Fruit fly (Drosophila melanogaster) whole organism, embryonic: ENCODE results near the gene CG13407.

Experiments
- Aef1 ChIP-seq: fragments of 200-800 bp; sonication (Bioruptor generic); IDR thresholded peaks from 3 replicates; pipeline ENCODE4 v1.3.6; 2022; ENCODE audit warnings: missing biosample characterization, missing genetic modification characterization
- CG10267 ChIP-seq: fragments of 200-800 bp; sonication (Bioruptor generic); optimal IDR thresholded peaks from 2 replicates; lab custom pipeline; 2018; ENCODE audit warnings: missing biosample characterization, mild to moderate bottlenecking, missing genetic modification characterization, moderate library complexity
- CG11560 ChIP-seq: fragments of 200-800 bp; sonication (Bioruptor generic); IDR thresholded peaks from 3 replicates; pipeline ENCODE4 v1.3.6; 2022; ENCODE audit warnings: missing biosample characterization, missing genetic modification characterization
- CG12071 ChIP-seq: fragments of 200-800 bp; sonication (Bioruptor generic); optimal IDR thresholded peaks from 3 replicates; lab custom pipeline; 2018; ENCODE audit warnings: missing biosample characterization, mild to moderate bottlenecking, missing genetic modification characterization
- CG13424 ChIP-seq: fragments of 200-800 bp; sonication (Bioruptor generic); optimal IDR thresholded peaks from 2 replicates; lab custom pipeline; 2019; ENCODE audit warnings: missing biosample characterization, mild to moderate bottlenecking, missing genetic modification characterization, moderate library complexity
- CG15073 ChIP-seq: fragments of 200-800 bp; sonication (Bioruptor generic); optimal IDR thresholded peaks from 2 replicates; lab custom pipeline; 2016; ENCODE audit warnings: missing biosample characterization, missing genetic modification characterization
- CG15601 ChIP-seq: fragments of 200-800 bp; sonication (Bioruptor generic); optimal IDR thresholded peaks from 3 replicates; lab custom pipeline; 2019; ENCODE audit warnings: missing biosample characterization, mild to moderate bottlenecking, missing genetic modification characterization, moderate library complexity
- CG1603 ChIP-seq: fragments of 200-800 bp; sonication (Bioruptor generic); optimal IDR thresholded peaks from 2 replicates; lab custom pipeline; 2019; ENCODE audit warnings: missing biosample characterization, mild to moderate bottlenecking, missing genetic modification characterization, moderate library complexity
- CG16815 ChIP-seq: fragments of 200-800 bp; sonication (Bioruptor generic); optimal IDR thresholded peaks from 3 replicates; lab custom pipeline; 2017; ENCODE audit warnings: missing biosample characterization, mild to moderate bottlenecking, missing genetic modification characterization
- CG16863 ChIP-seq: fragments of 200-800 bp; sonication (Bioruptor generic); optimal IDR thresholded peaks from 3 replicates; lab custom pipeline; 2016; ENCODE audit warnings: missing biosample characterization, missing genetic modification characterization
- CG2120 ChIP-seq: fragments of 200-800 bp; sonication (Bioruptor generic); optimal IDR thresholded peaks from 3 replicates; lab custom pipeline; 2016; ENCODE audit warnings: missing biosample characterization, missing genetic modification characterization
- CG3407 ChIP-seq: fragments of 200-800 bp; sonication (Bioruptor generic); optimal IDR thresholded peaks from 2 replicates; lab custom pipeline; 2018; ENCODE audit warnings: missing biosample characterization, mild to moderate bottlenecking, missing genetic modification characterization
- CG4328 ChIP-seq: fragments of 200-800 bp; sonication (Bioruptor generic); optimal IDR thresholded peaks from 3 replicates; lab custom pipeline; 2017; ENCODE audit warnings: missing biosample characterization, missing genetic modification reagents, missing genetic modification characterization
- CG43689 ChIP-seq: fragments of 200-800 bp; sonication (Bioruptor generic); IDR thresholded peaks from 2 replicates; pipeline ENCODE4 v1.3.6; 2022; ENCODE audit warnings: missing biosample characterization, missing genetic modification characterization
- CG6175 ChIP-seq: fragments of 200-800 bp; sonication (Bioruptor generic); IDR thresholded peaks from 3 replicates; pipeline ENCODE4 v1.3.6; 2022; ENCODE audit warnings: missing biosample characterization, missing genetic modification characterization
- CG6254 ChIP-seq: fragments of 200-800 bp; sonication (Bioruptor generic); optimal IDR thresholded peaks from 3 replicates; lab custom pipeline; 2017; ENCODE audit warnings: mild to moderate bottlenecking, missing biosample characterization, missing genetic modification reagents, missing genetic modification characterization
- CG6654 ChIP-seq: fragments of 200-800 bp; sonication (Bioruptor generic); optimal IDR thresholded peaks from 2 replicates; lab custom pipeline; 2017; ENCODE audit warnings: missing biosample characterization, mild to moderate bottlenecking, missing genetic modification characterization
- CG6683 ChIP-seq: fragments of 200-800 bp; sonication (Bioruptor generic); optimal IDR thresholded peaks from 2 replicates; lab custom pipeline; 2017; ENCODE audit warnings: missing biosample characterization, mild to moderate bottlenecking, missing genetic modification characterization, missing genetic modification reagents
- CG6765 ChIP-seq: fragments of 200-800 bp; sonication (Bioruptor generic); optimal IDR thresholded peaks from 3 replicates; lab custom pipeline; 2017; ENCODE audit warnings: missing biosample characterization, mild to moderate bottlenecking, missing genetic modification characterization
- CG7839 ChIP-seq: fragments of 200-800 bp; sonication (Bioruptor generic); optimal IDR thresholded peaks from 3 replicates; lab custom pipeline; 2018; ENCODE audit warnings: missing biosample characterization, mild to moderate bottlenecking, missing genetic modification characterization, moderate library complexity
- CG7928 ChIP-seq: fragments of 200-800 bp; sonication (Bioruptor generic); optimal IDR thresholded peaks from 2 replicates; lab custom pipeline; 2017; ENCODE audit warnings: missing biosample characterization, mild to moderate bottlenecking, missing genetic modification characterization
- CG9437 ChIP-seq: fragments of 200-800 bp; sonication (Bioruptor generic); optimal IDR thresholded peaks from 2 replicates; lab custom pipeline; 2018; ENCODE audit warnings: missing biosample characterization, mild to moderate bottlenecking, missing genetic modification characterization
- CG9727 ChIP-seq: fragments of 200-800 bp; sonication (Bioruptor generic); optimal IDR thresholded peaks from 3 replicates; lab custom pipeline; 2017; ENCODE audit warnings: missing biosample characterization, mild to moderate bottlenecking, missing genetic modification characterization
- CG9817 ChIP-seq: fragments of 200-800 bp; sonication (Bioruptor generic); optimal IDR thresholded peaks from 2 replicates; lab custom pipeline; 2018; ENCODE audit warnings: missing biosample characterization, mild to moderate bottlenecking, missing genetic modification characterization, moderate library complexity
- Chrac-16 ChIP-seq: fragments of 200-800 bp; sonication (Bioruptor generic); optimal IDR thresholded peaks from 3 replicates; lab custom pipeline; 2016; ENCODE audit warnings: missing biosample characterization, missing genetic modification characterization
- Dad ChIP-seq: fragments of 200-800 bp; sonication (Bioruptor generic); optimal IDR thresholded peaks from 3 replicates; lab custom pipeline; 2016; ENCODE audit warnings: missing biosample characterization, missing genetic modification characterization
- Dfd ChIP-seq, 2 experiments: fragments of >200 bp; optimal IDR thresholded peaks; 2 replicates each; lab custom pipeline; 2017; ENCODE audit warnings: missing biosample characterization in 2 of 2, missing genetic modification characterization in 2 of 2
- Eip74EF ChIP-seq, 2 experiments: fragments of 200-800 bp in 1 of 2; fragments of >200 bp in 1 of 2; sonication (Bioruptor generic) in 1 of 2; optimal IDR thresholded peaks; 2 replicates each; lab custom pipeline; 2017 to 2019; ENCODE audit warnings: missing biosample characterization in 2 of 2, missing genetic modification characterization in 2 of 2, mild to moderate bottlenecking in 1 of 2, moderate library complexity in 1 of 2
- Fer2 ChIP-seq: fragments of 200-800 bp; sonication (Bioruptor generic); optimal IDR thresholded peaks from 2 replicates; lab custom pipeline; 2018; ENCODE audit warnings: missing biosample characterization, mild to moderate bottlenecking, missing genetic modification characterization, moderate library complexity
- HLH54F ChIP-seq: fragments of 200-800 bp; sonication (Bioruptor generic); optimal IDR thresholded peaks from 3 replicates; lab custom pipeline; 2016; ENCODE audit warnings: missing biosample characterization, missing genetic modification characterization
- Hand ChIP-seq: fragments of 200-800 bp; sonication (Bioruptor generic); optimal IDR thresholded peaks from 2 replicates; lab custom pipeline; 2017; ENCODE audit warnings: mild to moderate bottlenecking, missing biosample characterization, missing genetic modification reagents, missing genetic modification characterization
- NfI ChIP-seq: fragments of 200-800 bp; sonication (Bioruptor generic); optimal IDR thresholded peaks from 3 replicates; lab custom pipeline; 2018; ENCODE audit warnings: missing biosample characterization, mild to moderate bottlenecking, missing genetic modification characterization, moderate library complexity
- Opbp ChIP-seq: fragments of 200-800 bp; sonication (Bioruptor generic); IDR thresholded peaks from 3 replicates; pipeline ENCODE4 v1.3.6; 2022; ENCODE audit warnings: missing biosample characterization, missing genetic modification characterization; ENCODE audit not compliant: partially characterized antibody
- Ptx1 ChIP-seq: fragments of 200-800 bp; sonication (Bioruptor generic); IDR thresholded peaks from 2 replicates; pipeline ENCODE4 v1.3.6; 2022; ENCODE audit warnings: missing biosample characterization, missing genetic modification characterization
- Ravus ChIP-seq: fragments of 200-800 bp; sonication (Bioruptor generic); IDR thresholded peaks from 2 replicates; pipeline ENCODE4 v1.3.6; 2022; ENCODE audit warnings: missing biosample characterization, missing genetic modification characterization
- Side ChIP-seq: fragments of 200-800 bp; sonication (Bioruptor generic); optimal IDR thresholded peaks from 2 replicates; lab custom pipeline; 2016; ENCODE audit warnings: missing biosample characterization, missing genetic modification characterization
- amos ChIP-seq: fragments of 200-800 bp; sonication (Bioruptor generic); IDR thresholded peaks from 2 replicates; pipeline ENCODE4 v1.3.6; 2022; ENCODE audit warnings: missing biosample characterization, missing genetic modification characterization; ENCODE audit not compliant: partially characterized antibody
- aop ChIP-seq: fragments of 200-800 bp; sonication (Bioruptor generic); IDR thresholded peaks from 2 replicates; pipeline ENCODE4 v1.3.6; 2022; ENCODE audit warnings: missing biosample characterization, missing genetic modification characterization
- bcd ChIP-seq: fragments of 200-800 bp; sonication (Bioruptor generic); optimal IDR thresholded peaks from 2 replicates; lab custom pipeline; 2017; ENCODE audit warnings: missing biosample characterization, mild to moderate bottlenecking, missing genetic modification characterization
- cad ChIP-seq: fragments of >200 bp; optimal IDR thresholded peaks from 2 replicates; lab custom pipeline; 2017; ENCODE audit warnings: missing biosample characterization, missing genetic modification characterization
- chm ChIP-seq: fragments of 200-800 bp; sonication (Bioruptor generic); IDR thresholded peaks from 2 replicates; pipeline ENCODE4 v1.3.6; 2022; ENCODE audit warnings: missing biosample characterization, missing genetic modification characterization
- crc ChIP-seq: fragments of 200-800 bp; sonication (Bioruptor generic); optimal IDR thresholded peaks from 2 replicates; lab custom pipeline; 2016; ENCODE audit warnings: missing biosample characterization, missing genetic modification characterization
- grau ChIP-seq: fragments of 200-800 bp; optimal IDR thresholded peaks from 3 replicates; lab custom pipeline; 2019; ENCODE audit warnings: missing biosample characterization, mild to moderate bottlenecking, missing genetic modification characterization, moderate library complexity
- grn ChIP-seq: fragments of 200-800 bp; sonication (Bioruptor generic); optimal IDR thresholded peaks from 3 replicates; lab custom pipeline; 2017; ENCODE audit warnings: missing biosample characterization, missing genetic modification characterization
- gro ChIP-seq: fragments of 200-800 bp; sonication (Bioruptor generic); optimal IDR thresholded peaks from 2 replicates; lab custom pipeline; 2016; ENCODE audit warnings: missing biosample characterization, missing genetic modification characterization
- gsb ChIP-seq: fragments of 200-800 bp; sonication (Bioruptor generic); IDR thresholded peaks from 2 replicates; pipeline ENCODE4 v1.3.6; 2022; ENCODE audit warnings: missing biosample characterization, missing genetic modification characterization
- jing ChIP-seq: fragments of 200-800 bp; sonication (Bioruptor generic); optimal IDR thresholded peaks from 2 replicates; lab custom pipeline; 2018; ENCODE audit warnings: missing biosample characterization, mild to moderate bottlenecking, missing genetic modification characterization
- pnt ChIP-seq: fragments of 200-800 bp; sonication (Bioruptor generic); optimal IDR thresholded peaks from 3 replicates; lab custom pipeline; 2016; ENCODE audit warnings: missing biosample characterization, missing genetic modification characterization
- ranshi ChIP-seq: fragments of 200-800 bp; sonication (Bioruptor generic); IDR thresholded peaks from 2 replicates; pipeline ENCODE4 v1.3.6; 2022; ENCODE audit warnings: missing biosample characterization, missing genetic modification characterization
- stc ChIP-seq: fragments of 200-800 bp; sonication (Bioruptor generic); IDR thresholded peaks from 2 replicates; pipeline ENCODE4 v1.3.6; 2022; ENCODE audit warnings: missing biosample characterization, missing genetic modification characterization
- trem ChIP-seq: fragments of 200-800 bp; optimal IDR thresholded peaks from 3 replicates; lab custom pipeline; 2019; ENCODE audit warnings: missing biosample characterization, mild to moderate bottlenecking, missing genetic modification characterization, moderate library complexity
- vfl ChIP-seq: fragments of 200-800 bp; sonication (Bioruptor generic); optimal IDR thresholded peaks from 2 replicates; lab custom pipeline; 2016; ENCODE audit warnings: missing biosample characterization, missing genetic modification characterization

The CG13407 gene

DNA sequence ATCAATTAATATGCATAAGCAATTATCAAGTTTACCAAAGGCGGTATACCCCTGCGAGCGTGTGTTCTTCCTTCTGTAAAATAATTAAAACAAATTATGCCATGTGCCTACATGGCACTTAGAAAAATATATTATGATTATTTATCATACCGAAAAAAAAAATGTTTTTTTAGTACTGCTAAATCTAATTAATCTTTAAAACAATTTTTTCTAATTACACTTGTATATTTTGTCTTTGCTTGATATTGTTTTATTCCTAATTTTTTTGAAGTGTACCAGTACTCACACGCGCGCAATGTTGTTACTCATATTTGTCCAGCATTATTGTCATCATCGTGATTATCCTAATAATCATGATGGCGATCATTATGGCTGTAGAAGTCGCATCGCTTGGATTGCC is 20.1 kb downstream of the CG13407 start (continued):
- TF ChIP-seq Hand (GFP tag; lab: Kevin White, UChicago) (no peak), CG7928 (GFP tag; lab: Kevin White, UChicago) (no peak), chm (GFP tag; lab: Robert Waterston, UW) (no peak), CG11560 (tag; lab: Robert Waterston, UW) (no peak), jing (GFP tag; lab: Kevin White, UChicago) (no peak), bcd (GFP tag; lab: Kevin White, UChicago) (peak; percentile 9), CG9817 (tag; lab: Kevin White, UChicago) (no peak), CG16863 (GFP tag; lab: Kevin White, UChicago) (no peak), Side (GFP tag; lab: Kevin White, UChicago) (no peak), Chrac-16 (no peak), grau (tag; lab: Kevin White, UChicago) (peak; percentile 41), HLH54F (GFP tag; lab: Kevin White, UChicago) (no peak), aop (GFP tag; lab: Robert Waterston, UW) (no peak), CG7839 (tag; lab: Kevin White, UChicago) (peak; percentile 40), CG43689 (no peak), grn (GFP tag; lab: Kevin White, UChicago) (no peak), Fer2 (tag; lab: Kevin White, UChicago) (no peak), Opbp (GFP tag; lab: Robert Waterston, UW) (no peak), crc (GFP tag; lab: Kevin White, UChicago) (no peak), pnt (GFP tag; lab: Kevin White, UChicago) (no peak), Aef1 (no peak), CG6654 (GFP tag; lab: Kevin White, UChicago) (no peak), CG6175 (GFP tag; lab: Robert Waterston, UW) (no peak), stc (no peak), Ravus (GFP tag; lab: Robert Waterston, UW) (no peak), CG4328 (no peak), gro (GFP tag; lab: Kevin White, UChicago) (no peak), CG15073 (no peak), cad (GFP tag; lab: Kevin White, UChicago) (no peak), ranshi (GFP tag; lab: Robert Waterston, UW) (no peak), CG12071 (GFP tag; lab: Kevin White, UChicago) (no peak), CG13424 (peak; percentile 0), Dfd (GFP tag; optimal IDR thresholded peaks at IDR 0.05; lab: Kevin White, UChicago) (no peak), CG3407 (no peak), CG16815 (GFP tag; lab: Kevin White, UChicago) (no peak), Dad (GFP tag; lab: Kevin White, UChicago) (no peak), NfI (GFP tag; lab: Kevin White, UChicago) (no peak), trem (tag; lab: Kevin White, UChicago) (no peak), amos (GFP tag; lab: Robert Waterston, UW) (no peak), CG1603 (tag; lab: Kevin White, UChicago) (no peak), CG10267 (tag; lab: Kevin White, UChicago) (peak; percentile 3), CG6765 (GFP tag; lab: Kevin White, UChicago) (no peak), CG9727 (GFP tag; lab: Kevin White, UChicago) (peak; percentile 7), CG15601 (tag; lab: Kevin White, UChicago) (no peak), CG2120 (GFP tag; lab: Kevin White, UChicago) (no peak), gsb (GFP tag; lab: Robert Waterston, UW) (no peak), CG9437 (GFP tag; lab: Kevin White, UChicago) (peak; percentile 42), Ptx1 (GFP tag; lab: Robert Waterston, UW) (0 out of 2 replicates have a peak, but pooled peaks have one; percentile 12), CG6683 (GFP tag; lab: Kevin White, UChicago) (no peak), CG6254 (GFP tag; lab: Kevin White, UChicago) (no peak), vfl (GFP tag; lab: Kevin White, UChicago) (no peak), Eip74EF (GFP tag; optimal IDR thresholded peaks at IDR 0.05; lab: Kevin White, UChicago) (no peak)
